Worm (Caenorhabditis elegans): ENCODE results near the gene drr-2.

Gene drr-2

ce11 chrIII:13652010-13652409, 8.6 kb upstream of the drr-2 start:
- no peak for TF ChIP-seq attf-3 (GFP tag; conservative IDR thresholded peaks at IDR 0.05)
- TF ChIP-seq mcd-1 (GFP tag; IDR thresholded peaks at IDR 0.05): no peak
- no peak for TF ChIP-seq mes-4 (tag; optimal IDR thresholded peaks at IDR 0.05)
- no peak for TF ChIP-seq snpc-3.4 (tag; optimal IDR thresholded peaks at IDR 0.05)
- TF ChIP-seq repo-1 (tag; optimal IDR thresholded peaks at IDR 0.05): no peak
- TF ChIP-seq ztf-25 (GFP tag; IDR thresholded peaks at IDR 0.05): no peak
- no peak for TF ChIP-seq hmg-1.2 (GFP tag; IDR thresholded peaks at IDR 0.05)
- no peak for TF ChIP-seq zfh-2 (GFP tag; conservative IDR thresholded peaks at IDR 0.05)
- TF ChIP-seq die-1 (tag; optimal IDR thresholded peaks at IDR 0.05): no peak
- TF ChIP-seq ekl-4 (GFP tag; IDR thresholded peaks at IDR 0.05): no peak
- no peak for TF ChIP-seq rpc-1 (optimal IDR thresholded peaks at IDR 0.05)
- TF ChIP-seq rpc-1 (tag; optimal IDR thresholded peaks at IDR 0.05): no peak
- no peak for TF ChIP-seq let-526 (GFP tag; IDR thresholded peaks at IDR 0.05)
- TF ChIP-seq madf-6 (GFP tag; IDR thresholded peaks at IDR 0.05): no peak
- no peak for TF ChIP-seq ceh-91 (GFP tag; IDR thresholded peaks at IDR 0.05)
- no peak for TF ChIP-seq cebp-2 (GFP tag; IDR thresholded peaks at IDR 0.05)
- TF ChIP-seq cebp-1 (GFP tag; IDR thresholded peaks at IDR 0.05): no peak
- TF ChIP-seq cebp-1 (tag; optimal IDR thresholded peaks at IDR 0.05): no peak
- TF ChIP-seq F57A8.1 (GFP tag; optimal IDR thresholded peaks at IDR 0.05): no peak
- TF ChIP-seq hlh-12 (tag; optimal IDR thresholded peaks at IDR 0.05): no peak
- no peak for TF ChIP-seq mxl-1 (tag; optimal IDR thresholded peaks at IDR 0.05)

- TF ChIP-seq ccch-3 (GFP tag; optimal IDR thresholded peaks at IDR 0.05) (no peak), aptf-2 (GFP tag; conservative IDR thresholded peaks at IDR 0.05) (no peak), snpc-3.4 (tag; optimal IDR thresholded peaks at IDR 0.05) (no peak), ceh-27 (GFP tag; optimal IDR thresholded peaks at IDR 0.05) (no peak), mxl-1 (tag; optimal IDR thresholded peaks at IDR 0.05) (no peak), hmg-1.2 (GFP tag; IDR thresholded peaks at IDR 0.05) (no peak), ekl-4 (GFP tag; IDR thresholded peaks at IDR 0.05) (no peak), zfh-2 (GFP tag; conservative IDR thresholded peaks at IDR 0.05) (peak; percentile 85), attf-3 (GFP tag; conservative IDR thresholded peaks at IDR 0.05) (no peak), F52B5.7 (tag; optimal IDR thresholded peaks at IDR 0.05) (no peak), Y53F4B.3 (GFP tag; IDR thresholded peaks at IDR 0.05) (no peak), F22D6.2 (tag; optimal IDR thresholded peaks at IDR 0.05) (no peak), lin-26 (GFP tag; IDR thresholded peaks at IDR 0.05) (0 out of 2 replicates have a peak, but pooled peaks have one; percentile 41), egl-18 (GFP tag; IDR thresholded peaks at IDR 0.05) (no peak), F57A8.1 (GFP tag; optimal IDR thresholded peaks at IDR 0.05) (no peak), nfyb-1 (GFP tag; IDR thresholded peaks at IDR 0.05) (no peak), ets-4 (GFP tag; optimal IDR thresholded peaks at IDR 0.05) (no peak), gei-17 (GFP tag; optimal IDR thresholded peaks at IDR 0.05) (no peak), sea-2 (GFP tag; IDR thresholded peaks at IDR 0.05) (no peak), ceh-58 (GFP tag; IDR thresholded peaks at IDR 0.05) (no peak), repo-1 (tag; optimal IDR thresholded peaks at IDR 0.05) (no peak), mel-28 (tag; optimal IDR thresholded peaks at IDR 0.05; ENCODE audit: borderline replicate concordance) (no peak), ama-1 (optimal IDR thresholded peaks at IDR 0.05) (no peak), ama-1 (GFP tag; optimal IDR thresholded peaks at IDR 0.05) (no peak), egrh-3 (GFP tag; IDR thresholded peaks at IDR 0.05) (peak; percentile 77), unc-130 (GFP tag; optimal IDR thresholded peaks at IDR 0.05) (no peak), athp-1 (tag; optimal IDR thresholded peaks at IDR 0.05) (no peak), snpc-1.3 (tag; optimal IDR thresholded peaks at IDR 0.05; ENCODE audit: insufficient read depth) (no peak), pbrm-1 (GFP tag; IDR thresholded peaks at IDR 0.05) (no peak), akir-1 (GFP tag; optimal IDR thresholded peaks at IDR 0.05) (no peak), rcor-1 (GFP tag; IDR thresholded peaks at IDR 0.05) (no peak), lin-40 (tag; optimal IDR thresholded peaks at IDR 0.05) (no peak), dox-1 (GFP tag; IDR thresholded peaks at IDR 0.05) (peak; percentile 5; the same call in 1 of the 2 replicates), madf-10 (tag; optimal IDR thresholded peaks at IDR 0.05) (no peak)
These were observed 8.0 kb upstream of the drr-2 start for ce11 chrIII:13651414-13651813.
